Worm (Caenorhabditis elegans): ENCODE measurements around the gene rif-1.1.

rif-1.1 gene

DNA sequence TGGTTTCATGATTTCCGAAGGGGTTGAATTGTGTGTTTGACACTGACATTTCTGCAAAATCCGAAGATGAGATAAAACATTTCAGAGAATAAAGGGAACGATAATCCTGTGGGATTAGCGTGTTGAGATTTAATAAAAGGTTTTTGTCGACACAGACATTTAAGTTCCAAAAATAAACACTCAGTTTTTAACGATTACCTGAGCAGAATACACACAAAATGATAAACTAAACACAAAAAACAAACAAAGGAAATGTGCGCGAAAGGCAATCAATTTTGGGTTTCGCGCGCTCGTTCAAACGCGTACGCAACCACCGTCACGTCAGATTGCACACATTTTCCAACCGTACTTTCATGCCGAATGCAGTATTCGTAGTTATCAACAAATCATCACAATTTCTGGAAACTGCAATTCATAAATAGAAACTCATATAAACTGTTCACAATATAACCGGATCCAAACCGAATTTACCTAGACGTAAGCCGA, at the start of gene rif-1.1:
rif-1.1 (minus strand) TSS at position 51 of the 486 bp plus-strand sequence.
- TF ChIP-seq sea-2 (GFP tag; optimal IDR thresholded peaks at IDR 0.05) (no peak), R02D3.7 (tag; optimal IDR thresholded peaks at IDR 0.05) (no peak), lin-39 (tag; optimal IDR thresholded peaks at IDR 0.05) (peak; percentile 45), snpc-4 (tag; optimal IDR thresholded peaks at IDR 0.05) (no peak), zag-1 (tag; optimal IDR thresholded peaks at IDR 0.05) (no peak), eor-1 (tag; optimal IDR thresholded peaks at IDR 0.05) (no peak), nhr-237 (tag; optimal IDR thresholded peaks at IDR 0.05) (no peak), lin-15B (tag; optimal IDR thresholded peaks at IDR 0.05) (peak; percentile 27), nhr-23 (tag; optimal IDR thresholded peaks at IDR 0.05) (peak; percentile 18), nfya-1 (tag; optimal IDR thresholded peaks at IDR 0.05; ENCODE audit: insufficient read depth) (peak; percentile 65), ceh-9 (tag; optimal IDR thresholded peaks at IDR 0.05) (no peak), nhr-11 (tag; optimal IDR thresholded peaks at IDR 0.05) (no peak), skn-1 (tag; optimal IDR thresholded peaks at IDR 0.05) (no peak), nhr-25 (tag; optimal IDR thresholded peaks at IDR 0.05) (peak; percentile 10), elt-3 (tag; optimal IDR thresholded peaks at IDR 0.05) (no peak), ceh-16 (tag; optimal IDR thresholded peaks at IDR 0.05) (no peak), ceh-82 (tag; optimal IDR thresholded peaks at IDR 0.05) (no peak), fkh-2 (tag; optimal IDR thresholded peaks at IDR 0.05) (no peak), ZK546.5 (tag; optimal IDR thresholded peaks at IDR 0.05) (no peak), egl-27 (tag; optimal IDR thresholded peaks at IDR 0.05) (no peak), fos-1 (tag; optimal IDR thresholded peaks at IDR 0.05) (no peak), fkh-10 (GFP tag; optimal IDR thresholded peaks at IDR 0.05) (no peak), lsy-12 (tag; optimal IDR thresholded peaks at IDR 0.05) (no peak), mdl-1 (tag; optimal IDR thresholded peaks at IDR 0.05) (no peak), ceh-28 (tag; optimal IDR thresholded peaks at IDR 0.05) (no peak), ztf-11 (tag; optimal IDR thresholded peaks at IDR 0.05) (no peak), pqm-1 (tag; optimal IDR thresholded peaks at IDR 0.05) (no peak), tbx-2 (tag; optimal IDR thresholded peaks at IDR 0.05) (no peak), pha-4 (tag; optimal IDR thresholded peaks at IDR 0.05) (peak; percentile 92), elt-2 (tag; optimal IDR thresholded peaks at IDR 0.05) (peak; percentile 36), nhr-67 (tag; optimal IDR thresholded peaks at IDR 0.05) (no peak), nhr-12 (tag; optimal IDR thresholded peaks at IDR 0.05) (no peak), jun-1 (tag; optimal IDR thresholded peaks at IDR 0.05) (no peak)

DNA sequence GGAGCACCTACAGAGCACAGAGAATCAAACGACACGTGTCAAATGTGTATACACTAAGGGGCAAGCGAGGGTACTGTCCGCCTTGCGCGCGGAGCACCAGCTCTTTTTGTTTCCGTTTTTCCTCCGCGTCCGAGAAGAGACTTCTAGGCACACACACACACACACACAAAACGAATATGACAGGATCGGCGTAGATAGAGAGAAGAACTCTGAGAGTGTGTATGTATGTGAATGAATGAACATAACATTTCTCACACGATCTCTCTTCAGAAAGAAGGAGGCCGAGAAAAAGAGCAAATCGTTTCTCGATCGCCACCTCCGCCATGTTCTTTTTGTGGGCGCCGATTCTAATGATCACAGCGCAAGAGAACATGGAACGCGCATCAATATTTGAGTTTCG, 29.6 kb upstream of the rif-1.1 start, which contains the start of gene nas-6:
nas-6 (minus strand) TSS at position 101 of the 400 bp plus-strand sequence.
- no peak for TF ChIP-seq ama-1 (optimal IDR thresholded peaks at IDR 0.05)
- no peak for TF ChIP-seq fkh-2 (tag; optimal IDR thresholded peaks at IDR 0.05)
- TF ChIP-seq hmg-11 (tag; optimal IDR thresholded peaks at IDR 0.05), result no peak
- no peak for TF ChIP-seq fkh-10 (GFP tag; optimal IDR thresholded peaks at IDR 0.05)

DNA sequence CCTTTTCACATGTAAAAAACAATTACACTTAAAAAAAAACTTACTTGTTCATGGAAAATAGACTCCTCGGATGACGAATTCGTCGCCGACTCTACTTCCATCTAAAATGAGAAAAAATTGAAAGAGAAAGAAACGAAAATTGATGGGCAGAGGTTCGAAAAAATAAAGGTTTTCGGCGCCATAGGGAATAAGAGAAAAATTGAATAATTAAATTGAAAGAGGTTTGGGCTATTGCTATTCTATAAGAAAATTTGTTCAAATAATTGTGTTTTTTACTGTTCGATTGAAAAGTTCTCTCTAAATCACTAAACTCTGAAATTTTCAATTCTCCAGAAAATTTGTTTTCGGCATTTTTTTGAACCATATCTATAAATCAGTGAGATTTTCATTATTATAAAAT, 22.2 kb upstream of the rif-1.1 start, which contains the start of gene rabr-2:
rabr-2 (minus strand) TSS at position 101 of the 400 bp plus-strand sequence.
- no peak for TF ChIP-seq mdl-1 (tag; optimal IDR thresholded peaks at IDR 0.05)
- TF ChIP-seq lsy-12 (tag; optimal IDR thresholded peaks at IDR 0.05), result no peak
- no peak for TF ChIP-seq nhr-12 (tag; optimal IDR thresholded peaks at IDR 0.05)
- no peak for TF ChIP-seq ceh-28 (tag; optimal IDR thresholded peaks at IDR 0.05)
- no peak for TF ChIP-seq nhr-23 (tag; optimal IDR thresholded peaks at IDR 0.05)
- no peak for TF ChIP-seq jun-1 (tag; optimal IDR thresholded peaks at IDR 0.05)

DNA sequence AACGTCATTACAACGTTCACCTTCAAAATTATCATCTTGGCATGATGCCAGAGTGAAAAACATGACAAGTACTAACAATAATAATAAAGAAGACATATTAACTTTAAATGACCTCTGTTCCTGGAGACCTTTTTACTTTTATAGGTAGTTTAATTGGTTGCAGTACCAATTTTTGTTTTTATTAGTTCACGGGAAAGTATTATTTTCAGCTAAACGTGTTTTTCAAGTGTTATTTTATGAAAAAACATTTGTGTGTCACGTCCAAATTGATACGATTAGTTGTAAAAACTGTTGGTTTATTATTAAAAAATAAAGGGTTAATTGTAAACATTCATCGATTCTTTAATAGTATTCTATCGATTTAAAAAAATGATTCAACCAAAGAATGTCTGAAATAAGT, 14.7 kb upstream of the rif-1.1 start, which contains the start of gene grl-24:
grl-24 (minus strand) TSS at position 101 of the 400 bp plus-strand sequence.
- TF ChIP-seq nhr-23 (tag; optimal IDR thresholded peaks at IDR 0.05), result no peak
- no peak for TF ChIP-seq hmg-11 (tag; optimal IDR thresholded peaks at IDR 0.05)
- no peak for TF ChIP-seq ztf-4 (tag; optimal IDR thresholded peaks at IDR 0.05)
- TF ChIP-seq ceh-9 (tag; optimal IDR thresholded peaks at IDR 0.05), result no peak
- no peak for TF ChIP-seq ceh-82 (tag; optimal IDR thresholded peaks at IDR 0.05)
- no peak for TF ChIP-seq snpc-4 (tag; optimal IDR thresholded peaks at IDR 0.05)
- TF ChIP-seq mdl-1 (tag; optimal IDR thresholded peaks at IDR 0.05), result no peak
- TF ChIP-seq skn-1 (tag; optimal IDR thresholded peaks at IDR 0.05), result no peak
- TF ChIP-seq sea-2 (GFP tag; optimal IDR thresholded peaks at IDR 0.05), result no peak
- TF ChIP-seq zag-1 (tag; optimal IDR thresholded peaks at IDR 0.05), result no peak
- no peak for TF ChIP-seq unc-39 (tag; optimal IDR thresholded peaks at IDR 0.05)
- TF ChIP-seq ama-1 (optimal IDR thresholded peaks at IDR 0.05), result no peak
- TF ChIP-seq nhr-11 (tag; optimal IDR thresholded peaks at IDR 0.05), result no peak
- no peak for TF ChIP-seq nhr-67 (tag; optimal IDR thresholded peaks at IDR 0.05)
- no peak for TF ChIP-seq R02D3.7 (tag; optimal IDR thresholded peaks at IDR 0.05)
- no peak for TF ChIP-seq elt-1 (tag; optimal IDR thresholded peaks at IDR 0.05)
